Worm (Caenorhabditis elegans): ENCODE results near the gene Y38F1A.1.

DNA sequence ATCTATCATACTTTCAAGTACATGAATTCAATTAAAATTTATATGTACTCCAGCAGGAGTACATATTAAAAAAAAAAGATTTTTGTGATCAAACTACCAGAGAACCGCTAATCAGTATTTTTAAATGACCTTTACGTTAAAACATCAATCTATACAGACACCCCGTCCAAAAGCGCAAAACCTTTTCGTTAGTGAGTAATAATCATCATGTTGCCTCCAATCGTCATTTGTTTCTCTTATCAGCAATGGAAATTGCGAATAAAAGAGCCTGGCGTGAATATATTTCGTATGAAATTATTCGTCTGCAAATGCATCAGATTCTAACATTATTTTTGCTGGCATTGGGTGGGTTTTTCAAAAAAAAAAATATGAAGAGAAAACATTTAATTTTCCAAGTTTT is 50.4 kb downstream of the Y38F1A.1 start, which contains the start of gene clec-66:
- TF ChIP-seq cog-1 (tag; optimal IDR thresholded peaks at IDR 0.05) (no peak), ref-1 (GFP tag; conservative IDR thresholded peaks at IDR 0.05) (no peak), klf-2 (GFP tag; conservative IDR thresholded peaks at IDR 0.05) (no peak), ztf-29 (GFP tag; IDR thresholded peaks at IDR 0.05) (no peak), flt-1 (GFP tag; IDR thresholded peaks at IDR 0.05) (no peak), T22C8.4 (GFP tag; IDR thresholded peaks at IDR 0.05) (no peak), med-1 (GFP tag; optimal IDR thresholded peaks at IDR 0.05; ENCODE audit: insufficient read depth) (no peak)

All from whole organism, midembryonic.